Fruit fly (Drosophila melanogaster): ENCODE measurements around the gene Pli.

The Pli gene

DNA sequence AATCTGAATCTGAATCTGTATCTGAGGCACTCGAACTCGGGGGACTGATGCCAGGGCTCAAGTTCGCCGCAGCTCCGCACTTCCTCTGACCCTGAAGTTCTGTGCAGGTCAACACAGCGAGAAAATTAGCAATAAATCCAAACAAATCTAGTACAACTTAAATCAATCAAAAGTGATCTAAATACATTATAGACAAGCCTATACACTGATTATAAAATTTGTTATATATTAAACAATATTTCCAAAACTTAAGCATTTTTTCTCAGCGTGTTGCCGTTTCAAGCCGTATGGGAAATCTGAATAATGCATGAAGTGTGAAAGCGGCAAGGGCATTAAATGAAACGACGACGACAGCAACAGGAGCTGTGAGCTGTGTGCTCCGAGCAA lies 25.2 kb upstream of the Pli start (continued):
- TF ChIP-seq vvl (GFP tag; IDR thresholded peaks at IDR 0.05) (peak; percentile 65), sug (tag; optimal IDR thresholded peaks at IDR 0.05) (no peak), tap (tag; optimal IDR thresholded peaks at IDR 0.05) (no peak), Atf6 (GFP tag; IDR thresholded peaks at IDR 0.05) (peak; percentile 82), ssp (GFP tag; IDR thresholded peaks at IDR 0.05) (peak; percentile 10; the same call in 1 of the 2 replicates), CG14014 (GFP tag; IDR thresholded peaks at IDR 0.05) (peak; percentile 71), dysf (GFP tag; IDR thresholded peaks at IDR 0.05) (peak; percentile 36; the same call in 2 of the 3 replicates), Ptx1 (GFP tag; IDR thresholded peaks at IDR 0.05) (peak; percentile 54), Pdp1 (GFP tag; optimal IDR thresholded peaks at IDR 0.05) (peak; percentile 13 to 21), CG10979 (tag; optimal IDR thresholded peaks at IDR 0.05) (peak; percentile 16), Asciz (GFP tag; optimal IDR thresholded peaks at IDR 0.05) (peak; percentile 21), CG18599 (GFP tag; optimal IDR thresholded peaks at IDR 0.05) (peak; percentile 44), ci (GFP tag; IDR thresholded peaks at IDR 0.05) (0 out of 3 replicates have a peak, but pooled peaks have one; percentile 41), tio (GFP tag; optimal IDR thresholded peaks at IDR 0.05) (peak; percentile 27), sob (GFP tag; IDR thresholded peaks at IDR 0.05) (peak; percentile 60; the same call in 1 of the 2 replicates), wor (GFP tag; IDR thresholded peaks at IDR 0.05) (0 out of 2 replicates have a peak, but pooled peaks have one; percentile 20), CG2712 (tag; optimal IDR thresholded peaks at IDR 0.05) (peak; percentile 47), Lpt (GFP tag; optimal IDR thresholded peaks at IDR 0.05) (no peak), org-1 (GFP tag; optimal IDR thresholded peaks at IDR 0.05) (no peak), exex (tag; optimal IDR thresholded peaks at IDR 0.05) (no peak), CG10274 (GFP tag; optimal IDR thresholded peaks at IDR 0.05) (no peak), HmgD (GFP tag; optimal IDR thresholded peaks at IDR 0.05) (no peak), aop (GFP tag; IDR thresholded peaks at IDR 0.05) (no peak), nom (GFP tag; optimal IDR thresholded peaks at IDR 0.05) (peak; percentile 89), CG34422 (GFP tag; IDR thresholded peaks at IDR 0.05) (no peak), Rfx (GFP tag; IDR thresholded peaks at IDR 0.05) (peak; percentile 57), nerfin-2 (GFP tag; IDR thresholded peaks at IDR 0.05; ENCODE audit: partially characterized antibody) (no peak), esg (GFP tag; conservative IDR thresholded peaks at IDR 0.05) (peak; percentile 39; the same call in 1 of the 2 replicates), dmrt99B (tag; optimal IDR thresholded peaks at IDR 0.05) (peak; percentile 38), slou (GFP tag; optimal IDR thresholded peaks at IDR 0.05) (peak; percentile 5), CG17359 (tag; optimal IDR thresholded peaks at IDR 0.05) (peak; percentile 41), Tbp (GFP tag; optimal IDR thresholded peaks at IDR 0.05) (no peak), Hr51 (GFP tag; optimal IDR thresholded peaks at IDR 0.05) (peak in 1 of 2 experiments; percentile 36), Blimp-1 (GFP tag; optimal IDR thresholded peaks at IDR 0.05) (peak; percentile 35), Fer3 (tag; optimal IDR thresholded peaks at IDR 0.05) (peak; percentile 6), pan (optimal IDR thresholded peaks at IDR 0.05) (no peak), pan (GFP tag; optimal IDR thresholded peaks at IDR 0.05 in 1 of 2, IDR thresholded peaks at IDR 0.05 in 1 of 2) (peak in 1 of 2 experiments; percentile 73), bowl (GFP tag; IDR thresholded peaks at IDR 0.05) (no peak), CG4707 (GFP tag; optimal IDR thresholded peaks at IDR 0.05) (no peak), schlank (tag; optimal IDR thresholded peaks at IDR 0.05) (no peak), D (optimal IDR thresholded peaks at IDR 0.05) (no peak), D (GFP tag; optimal IDR thresholded peaks at IDR 0.05) (no peak), HLH3B (GFP tag; IDR thresholded peaks at IDR 0.05) (peak; percentile 37; the same call in 1 of the 2 replicates), CG13424 (tag; optimal IDR thresholded peaks at IDR 0.05) (no peak), CG12391 (tag; optimal IDR thresholded peaks at IDR 0.05) (peak; percentile 31), ftz-f1 (GFP tag; optimal IDR thresholded peaks at IDR 0.05) (no peak), ATbp (GFP tag; optimal IDR thresholded peaks at IDR 0.05) (peak; percentile 17), HLHmδ (GFP tag; optimal IDR thresholded peaks at IDR 0.05) (no peak), pnt (GFP tag; optimal IDR thresholded peaks at IDR 0.05) (no peak), HLH4C (GFP tag; IDR thresholded peaks at IDR 0.05; ENCODE audit: partially characterized antibody) (no peak), sisA (GFP tag; IDR thresholded peaks at IDR 0.05) (peak; percentile 19; the same call in 1 of the 2 replicates)

Measured in whole organism, embryonic.